Worm (Caenorhabditis elegans) whole organism, midembryonic: Measurements from ENCODE around the gene frm-8.
A peak's percentile ranks its signal among the peaks of the same experiment; 100 is the strongest.

ENCODE experiments used
- T22C8.4 ChIP-seq: fragments of 200-800 bp; sonication (Bioruptor generic); IDR thresholded peaks from 2 replicates; pipeline ENCODE4 v1.3.6; 2022; ENCODE audit warnings: missing genetic modification characterization, missing compliant biosample characterization
- cog-1 ChIP-seq: sonication (generic microtip); optimal IDR thresholded peaks from 2 replicates; lab custom pipeline; 2016; ENCODE audit warnings: missing genetic modification characterization, missing compliant biosample characterization
- flt-1 ChIP-seq: fragments of 200-800 bp; sonication (Bioruptor generic); IDR thresholded peaks from 2 replicates; pipeline ENCODE4 v1.3.6; 2022; ENCODE audit warnings: missing genetic modification characterization, missing compliant biosample characterization
- klf-2 ChIP-seq: fragments of 200-800 bp; sonication (Bioruptor generic); conservative IDR thresholded peaks from 2 replicates; pipeline ENCODE4 v1.3.6; 2022; ENCODE audit warnings: missing genetic modification reagents, missing genetic modification characterization, missing compliant biosample characterization
- med-1 ChIP-seq: sonication (generic microtip); optimal IDR thresholded peaks from 2 replicates; lab custom pipeline; 2017; ENCODE audit warnings: missing genetic modification characterization, mild to moderate bottlenecking, missing compliant biosample characterization, antibody characterized with exemption, missing genetic modification reagents; ENCODE audit not compliant: insufficient read depth
- ref-1 ChIP-seq: fragments of 200-800 bp; sonication (Bioruptor generic); conservative IDR thresholded peaks from 2 replicates; pipeline ENCODE4 v1.3.6; 2022; ENCODE audit warnings: missing genetic modification reagents, missing genetic modification characterization, missing compliant biosample characterization
- tab-1 ChIP-seq: fragments of 200-800 bp; sonication (Bioruptor generic); IDR thresholded peaks from 2 replicates; pipeline ENCODE4 v1.3.6; 2022; ENCODE audit warnings: missing genetic modification characterization, missing compliant biosample characterization
- ztf-23 ChIP-seq: fragments of 200-800 bp; sonication (Bioruptor generic); IDR thresholded peaks from 2 replicates; pipeline ENCODE4 v1.3.6; 2022; ENCODE audit warnings: missing genetic modification reagents, missing genetic modification characterization, missing compliant biosample characterization
- ztf-29 ChIP-seq: fragments of 200-800 bp; sonication (Bioruptor generic); IDR thresholded peaks from 2 replicates; pipeline ENCODE4 v1.3.6; 2022; ENCODE audit warnings: missing genetic modification reagents, missing genetic modification characterization, missing compliant biosample characterization

The frm-8 gene

DNA sequence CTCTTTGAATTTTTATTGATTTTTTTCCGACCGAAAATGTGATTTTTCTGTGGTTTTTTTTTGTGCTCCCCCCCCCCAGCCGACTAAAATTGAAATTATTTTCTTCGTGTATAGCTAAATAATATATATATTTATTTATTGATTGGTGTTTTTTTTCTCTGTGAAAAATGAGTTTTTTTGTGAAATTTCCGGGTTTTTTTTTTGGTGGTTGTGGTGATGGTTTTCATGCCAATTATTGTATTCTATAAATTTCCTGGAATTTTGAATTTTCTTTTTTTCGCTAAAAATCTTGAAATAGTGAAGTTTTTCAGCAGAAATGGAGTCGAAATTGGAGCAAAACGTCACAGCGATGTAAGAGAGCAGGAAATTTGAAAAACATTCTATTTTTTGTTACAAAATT lies 35.6 kb downstream of the frm-8 start, which contains the start of gene lmtr-5:
lmtr-5 (plus strand) TSS at position 301 of the 400 bp plus-strand sequence.
- TF ChIP-seq med-1 (GFP tag; lab: Kevin White, UChicago) (no peak), T22C8.4 (GFP tag; lab: Robert Waterston, UW) (no peak), flt-1 (GFP tag; lab: Robert Waterston, UW) (no peak), ztf-23 (GFP tag; lab: Robert Waterston, UW) (no peak), cog-1 (tag; lab: Kevin White, UChicago) (no peak), tab-1 (GFP tag; lab: Robert Waterston, UW) (no peak), ref-1 (no peak), klf-2 (no peak), ztf-29 (GFP tag; lab: Robert Waterston, UW) (no peak)

- TF ChIP-seq T22C8.4 (GFP tag; lab: Robert Waterston, UW) (no peak), ztf-29 (GFP tag; lab: Robert Waterston, UW) (no peak), tab-1 (GFP tag; lab: Robert Waterston, UW) (no peak), ztf-23 (GFP tag; lab: Robert Waterston, UW) (no peak), cog-1 (tag; lab: Kevin White, UChicago) (no peak), flt-1 (GFP tag; lab: Robert Waterston, UW) (no peak), ref-1 (no peak), med-1 (GFP tag; lab: Kevin White, UChicago) (no peak), klf-2 (no peak)
Observed at ce11 chrIII:3179855-3180254, 39.1 kb downstream of the frm-8 start.

DNA sequence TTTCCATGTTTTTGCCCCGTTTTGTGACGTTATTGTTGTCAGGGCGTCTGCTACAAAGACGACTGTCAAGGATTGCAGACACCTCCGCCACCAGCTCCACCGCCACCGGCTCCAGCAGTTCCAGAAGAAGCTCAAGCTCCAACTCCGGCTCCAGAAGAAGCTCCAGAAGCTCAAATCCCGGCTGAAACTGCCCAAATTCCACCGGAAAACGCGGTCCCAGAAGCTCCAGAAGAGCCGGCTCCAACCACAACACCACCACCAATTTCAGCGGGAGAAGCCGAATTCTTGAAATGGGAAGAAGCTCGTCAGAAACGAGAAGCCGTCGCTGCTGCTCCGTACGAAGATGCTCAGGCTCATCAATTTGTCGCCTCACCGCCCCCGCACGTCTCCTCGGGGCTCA lies 42.2 kb downstream of the frm-8 start:
- TF ChIP-seq klf-2 (no peak), ref-1 (no peak), tab-1 (GFP tag; lab: Robert Waterston, UW) (no peak), flt-1 (GFP tag; lab: Robert Waterston, UW) (no peak), ztf-29 (GFP tag; lab: Robert Waterston, UW) (no peak), ztf-23 (GFP tag; lab: Robert Waterston, UW) (no peak), cog-1 (tag; lab: Kevin White, UChicago) (no peak), med-1 (GFP tag; lab: Kevin White, UChicago) (no peak), T22C8.4 (GFP tag; lab: Robert Waterston, UW) (no peak)

ce11 chrIII:3174985-3175384 lies 44.0 kb downstream of the frm-8 start, which contains the start of gene R148.3:
Gene R148.3 (plus strand): TSS chrIII:3175331.
- TF ChIP-seq klf-2 (peak; percentile 80), med-1 (GFP tag; lab: Kevin White, UChicago) (peak; percentile 93), cog-1 (tag; lab: Kevin White, UChicago) (peak; percentile 49), ref-1 (peak; percentile 64; the same call in 1 of the 2 replicates), ztf-29 (GFP tag; lab: Robert Waterston, UW) (peak; percentile 78), T22C8.4 (GFP tag; lab: Robert Waterston, UW) (peak; percentile 8; the same call in 1 of the 2 replicates), tab-1 (GFP tag; lab: Robert Waterston, UW) (peak; percentile 85), flt-1 (GFP tag; lab: Robert Waterston, UW) (peak; percentile 86), ztf-23 (GFP tag; lab: Robert Waterston, UW) (peak; percentile 92)

- TF ChIP-seq ztf-23 (GFP tag; lab: Robert Waterston, UW) (no peak), med-1 (GFP tag; lab: Kevin White, UChicago) (no peak), klf-2 (no peak), tab-1 (GFP tag; lab: Robert Waterston, UW) (no peak), flt-1 (GFP tag; lab: Robert Waterston, UW) (no peak), T22C8.4 (GFP tag; lab: Robert Waterston, UW) (no peak), ref-1 (no peak), ztf-29 (GFP tag; lab: Robert Waterston, UW) (no peak), cog-1 (tag; lab: Kevin White, UChicago) (no peak)
Observed at ce11 chrIII:3171382-3171781, 47.6 kb downstream of the frm-8 start, which contains the start of gene R148.4. Gene R148.4 (plus strand): TSS chrIII:3171592.

- TF ChIP-seq ztf-23 (GFP tag; lab: Robert Waterston, UW) (no peak), ztf-29 (GFP tag; lab: Robert Waterston, UW) (no peak), med-1 (GFP tag; lab: Kevin White, UChicago) (no peak), T22C8.4 (GFP tag; lab: Robert Waterston, UW) (peak; percentile 91), klf-2 (no peak), flt-1 (GFP tag; lab: Robert Waterston, UW) (no peak), cog-1 (tag; lab: Kevin White, UChicago) (no peak)
Observed at ce11 chrIII:3170538-3170937, 48.4 kb downstream of the frm-8 start.

DNA sequence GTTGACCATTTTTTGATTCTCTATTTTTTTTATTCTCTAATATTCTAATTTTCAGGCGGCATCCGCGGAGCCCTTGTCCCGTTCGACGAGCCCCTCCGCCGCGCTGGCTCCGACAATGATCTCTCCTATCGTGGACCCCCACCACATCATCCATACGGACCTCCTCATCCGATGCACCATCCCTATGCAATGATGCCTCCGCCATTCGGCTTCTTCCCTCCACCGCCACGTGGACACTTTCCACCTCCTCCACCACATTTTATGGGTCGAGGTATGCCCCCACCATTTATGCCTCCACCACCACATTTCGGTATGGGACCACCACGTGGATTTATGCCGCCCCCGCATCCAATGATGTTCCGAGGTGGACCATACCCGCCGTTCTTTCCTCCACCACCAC lies 49.7 kb downstream of the frm-8 start:
- TF ChIP-seq med-1 (GFP tag; lab: Kevin White, UChicago): no peak

DNA sequence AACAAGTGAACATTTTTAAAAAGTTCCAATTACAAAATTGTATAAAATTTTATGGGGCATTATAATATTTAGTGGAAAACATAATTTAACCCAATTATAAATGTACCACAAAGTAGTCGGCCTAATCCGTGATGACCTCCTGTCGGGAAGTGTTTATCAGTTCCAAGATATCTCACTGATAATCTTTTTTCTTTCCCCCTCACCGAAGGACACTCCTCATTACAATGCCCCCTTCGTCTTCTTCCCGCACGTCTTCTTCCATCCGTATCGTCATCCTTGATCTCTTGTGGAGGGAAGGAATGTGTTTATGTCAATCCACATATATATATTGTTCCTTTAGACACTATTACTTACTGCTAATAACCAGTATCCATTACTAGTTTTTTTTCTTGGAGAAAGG lies 53.6 kb downstream of the frm-8 start, which contains the start of gene R148.5:
R148.5 (plus strand) TSS at position 331 of the 400 bp plus-strand sequence.
- TF ChIP-seq T22C8.4 (GFP tag; lab: Robert Waterston, UW): no peak
- no peak for TF ChIP-seq flt-1 (GFP tag; lab: Robert Waterston, UW)
- TF ChIP-seq klf-2: no peak
- TF ChIP-seq med-1 (GFP tag; lab: Kevin White, UChicago): no peak
- TF ChIP-seq tab-1 (GFP tag; lab: Robert Waterston, UW): no peak
- no peak for TF ChIP-seq ztf-29 (GFP tag; lab: Robert Waterston, UW)

ce11 chrIII:3163448-3163847 lies 55.5 kb downstream of the frm-8 start:
- TF ChIP-seq flt-1 (GFP tag; lab: Robert Waterston, UW) (no peak), ref-1 (no peak), tab-1 (GFP tag; lab: Robert Waterston, UW) (no peak), T22C8.4 (GFP tag; lab: Robert Waterston, UW) (no peak), klf-2 (no peak), ztf-23 (GFP tag; lab: Robert Waterston, UW) (no peak), med-1 (GFP tag; lab: Kevin White, UChicago) (no peak), ztf-29 (GFP tag; lab: Robert Waterston, UW) (no peak), cog-1 (tag; lab: Kevin White, UChicago) (no peak)
